Fruit fly (Drosophila melanogaster): ENCODE results near the gene Ca-alpha1T.
A peak's percentile ranks its signal among the peaks of the same experiment; 100 is the strongest.

Ca-alpha1T gene

dm6 chrX:6097578-6097977 is 94.7 kb downstream of the Ca-alpha1T start (continued):
- TF ChIP-seq CG6813 (GFP tag; optimal IDR thresholded peaks at IDR 0.05): peak; percentile 79
- peak; percentile 66 for TF ChIP-seq CG11398 (GFP tag; optimal IDR thresholded peaks at IDR 0.05)
- TF ChIP-seq kay (GFP tag; optimal IDR thresholded peaks at IDR 0.05): peak; percentile 46
- TF ChIP-seq CG5953 (GFP tag; IDR thresholded peaks at IDR 0.05): peak; percentile 79
- TF ChIP-seq corto (GFP tag; optimal IDR thresholded peaks at IDR 0.05): peak; percentile 11
- TF ChIP-seq CG32532 (GFP tag; IDR thresholded peaks at IDR 0.05): peak; percentile 88
- TF ChIP-seq fd102C (GFP tag; optimal IDR thresholded peaks at IDR 0.05): no peak
- TF ChIP-seq CG9727 (GFP tag; optimal IDR thresholded peaks at IDR 0.05): peak; percentile 71
- peak; percentile 71 for TF ChIP-seq klu (GFP tag; IDR thresholded peaks at IDR 0.05)
- TF ChIP-seq CG14441 (GFP tag; IDR thresholded peaks at IDR 0.05): peak; percentile 94
- TF ChIP-seq ken (GFP tag; IDR thresholded peaks at IDR 0.05): peak; percentile 89
- peak; percentile 88 for TF ChIP-seq lilli (GFP tag; optimal IDR thresholded peaks at IDR 0.05)
- no peak for TF ChIP-seq CG34224 (GFP tag; IDR thresholded peaks at IDR 0.05; ENCODE audit: partially characterized antibody)
- peak; percentile 25 for TF ChIP-seq CG15073 (GFP tag; optimal IDR thresholded peaks at IDR 0.05)
- no peak for TF ChIP-seq abd-A (tag; optimal IDR thresholded peaks at IDR 0.05)
- peak; percentile 37 for TF ChIP-seq Vsx1 (GFP tag; optimal IDR thresholded peaks at IDR 0.05)
- TF ChIP-seq Fer1 (GFP tag; optimal IDR thresholded peaks at IDR 0.05): peak; percentile 81
- TF ChIP-seq CG12071 (GFP tag; optimal IDR thresholded peaks at IDR 0.05): peak; percentile 82
- peak; percentile 72; the same call in 2 of the 3 replicates for TF ChIP-seq CG6175 (GFP tag; IDR thresholded peaks at IDR 0.05)
- TF ChIP-seq Asciz (GFP tag; optimal IDR thresholded peaks at IDR 0.05): peak; percentile 69
- peak; percentile 30 for TF ChIP-seq CG3163 (GFP tag; optimal IDR thresholded peaks at IDR 0.05)
- peak; percentile 85 for TF ChIP-seq sisA (GFP tag; IDR thresholded peaks at IDR 0.05)
- peak; percentile 29 for TF ChIP-seq sug (tag; optimal IDR thresholded peaks at IDR 0.05)
- peak; percentile 80 for TF ChIP-seq Gug (GFP tag; IDR thresholded peaks at IDR 0.05)
- peak; percentile 2 for TF ChIP-seq Nf-YC (tag; optimal IDR thresholded peaks at IDR 0.05)
- TF ChIP-seq CG7271 (tag; optimal IDR thresholded peaks at IDR 0.05): no peak
- TF ChIP-seq CG2712 (tag; optimal IDR thresholded peaks at IDR 0.05): peak; percentile 82
- peak; percentile 78; the same call in 1 of the 2 replicates for TF ChIP-seq al (GFP tag; IDR thresholded peaks at IDR 0.05)
- TF ChIP-seq rib (GFP tag; IDR thresholded peaks at IDR 0.05): peak; percentile 72; the same call in 1 of the 2 replicates
- TF ChIP-seq aop (GFP tag; IDR thresholded peaks at IDR 0.05): peak; percentile 65
- peak; percentile 79 for TF ChIP-seq fd96Cb (tag; optimal IDR thresholded peaks at IDR 0.05)
- TF ChIP-seq Bdp1 (GFP tag; optimal IDR thresholded peaks at IDR 0.05): peak; percentile 58
- TF ChIP-seq Mrtf (GFP tag; IDR thresholded peaks at IDR 0.05): peak; percentile 90
- TF ChIP-seq C15 (GFP tag; IDR thresholded peaks at IDR 0.05): peak; percentile 80; the same call in 2 of the 3 replicates
- TF ChIP-seq cg (GFP tag; optimal IDR thresholded peaks at IDR 0.05): no peak
- peak; percentile 44 for TF ChIP-seq Deaf1 (tag; optimal IDR thresholded peaks at IDR 0.05)
- peak; percentile 73 for TF ChIP-seq grau (tag; optimal IDR thresholded peaks at IDR 0.05)
- TF ChIP-seq GATAe (GFP tag; conservative IDR thresholded peaks at IDR 0.05): peak; percentile 85
- TF ChIP-seq CG11695 (GFP tag; IDR thresholded peaks at IDR 0.05): peak; percentile 92
- peak; percentile 76 for TF ChIP-seq CG7372 (GFP tag; IDR thresholded peaks at IDR 0.05)
- no peak for TF ChIP-seq CG10431 (GFP tag; optimal IDR thresholded peaks at IDR 0.05)
- TF ChIP-seq wor (GFP tag; IDR thresholded peaks at IDR 0.05): peak; percentile 84
- TF ChIP-seq CG15601 (tag; optimal IDR thresholded peaks at IDR 0.05): peak; percentile 41
- TF ChIP-seq ind (GFP tag; optimal IDR thresholded peaks at IDR 0.05): peak; percentile 88
- TF ChIP-seq CG7357 (GFP tag; IDR thresholded peaks at IDR 0.05): peak; percentile 74
- peak; percentile 74 for TF ChIP-seq phol (tag; optimal IDR thresholded peaks at IDR 0.05)
- no peak for TF ChIP-seq Dp (GFP tag; optimal IDR thresholded peaks at IDR 0.05)
- TF ChIP-seq unpg (GFP tag; optimal IDR thresholded peaks at IDR 0.05): peak; percentile 81
- peak; percentile 83; the same call in 2 of the 3 replicates for TF ChIP-seq gce (GFP tag; IDR thresholded peaks at IDR 0.05)
- TF ChIP-seq caup (GFP tag; optimal IDR thresholded peaks at IDR 0.05; ENCODE audit: severe bottlenecking): peak; percentile 77
- TF ChIP-seq B-H2 (GFP tag; optimal IDR thresholded peaks at IDR 0.05): no peak

Measured in whole organism, embryonic.